Fruit fly (Drosophila melanogaster): Measurements from ENCODE around the gene Pex19.

DNA sequence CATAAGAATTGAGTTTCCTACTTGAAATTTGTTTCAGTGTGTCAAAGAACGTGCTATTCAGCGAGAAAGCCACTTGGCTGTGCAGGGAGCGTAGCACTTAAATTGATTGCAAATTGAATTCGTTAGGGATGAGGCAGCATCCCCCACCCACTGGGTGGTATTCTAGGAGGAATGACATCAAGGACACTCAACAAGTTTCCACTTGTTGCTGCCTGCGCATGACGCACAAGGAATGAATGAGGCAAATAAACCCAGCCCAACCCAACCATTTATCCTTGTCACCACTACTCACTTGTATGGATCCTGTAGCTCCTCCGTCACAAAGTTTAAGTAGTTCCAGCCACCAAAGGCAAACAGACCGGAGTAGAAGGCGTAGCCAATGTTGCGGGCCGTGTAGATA is 38.3 kb upstream of the Pex19 start:
- TF ChIP-seq CG12605 (GFP tag; IDR thresholded peaks at IDR 0.05), result peak; percentile 93
- TF ChIP-seq CG9948 (tag; optimal IDR thresholded peaks at IDR 0.05), result no peak
- no peak for TF ChIP-seq CG13204 (GFP tag; optimal IDR thresholded peaks at IDR 0.05)
- TF ChIP-seq CG15710 (tag; optimal IDR thresholded peaks at IDR 0.05), result no peak
- TF ChIP-seq D1 (tag; optimal IDR thresholded peaks at IDR 0.05), result no peak
- TF ChIP-seq gl (tag; optimal IDR thresholded peaks at IDR 0.05), result no peak
- TF ChIP-seq Pif1B (GFP tag; optimal IDR thresholded peaks at IDR 0.05), result no peak
- TF ChIP-seq CG8301 (tag; optimal IDR thresholded peaks at IDR 0.05), result no peak
- no peak for TF ChIP-seq CG32121 (GFP tag; IDR thresholded peaks at IDR 0.05)
- no peak for TF ChIP-seq CG10348 (GFP tag; IDR thresholded peaks at IDR 0.05)
- no peak for TF ChIP-seq Pif1A (GFP tag; optimal IDR thresholded peaks at IDR 0.05)
- no peak for TF ChIP-seq EcR (GFP tag; optimal IDR thresholded peaks at IDR 0.05)
- no peak for TF ChIP-seq Snoo (tag; optimal IDR thresholded peaks at IDR 0.05)
- TF ChIP-seq CG4496 (GFP tag; IDR thresholded peaks at IDR 0.05), result no peak

All from whole organism, pupa.